Fruit fly (Drosophila melanogaster) whole organism, adult: ENCODE measurements around the gene temp.

Experiments used
- CG11617 ChIP-seq: fragments of 200-800 bp; sonication (Bioruptor generic); optimal IDR thresholded peaks from 2 replicates; lab custom pipeline; 2017; ENCODE audit warnings: mild to moderate bottlenecking, missing biosample characterization, missing genetic modification reagents, missing genetic modification characterization
- CG12768 ChIP-seq: fragments of 200-800 bp; sonication (Bioruptor generic); optimal IDR thresholded peaks from 2 replicates; lab custom pipeline; 2017; ENCODE audit warnings: missing biosample characterization, missing genetic modification characterization, mild to moderate bottlenecking, moderate library complexity, missing genetic modification reagents
- CG14711 ChIP-seq: fragments of 200-800 bp; sonication (Bioruptor generic); optimal IDR thresholded peaks from 2 replicates; lab custom pipeline; 2018; ENCODE audit warnings: missing biosample characterization, mild to moderate bottlenecking, missing genetic modification characterization, moderate library complexity
- CG1620 ChIP-seq: fragments of 200-800 bp; sonication (Bioruptor generic); optimal IDR thresholded peaks from 2 replicates; lab custom pipeline; 2016; ENCODE audit warnings: missing biosample characterization, missing genetic modification characterization
- CG33017 ChIP-seq: fragments of 200-800 bp; sonication (Bioruptor generic); optimal IDR thresholded peaks from 2 replicates; lab custom pipeline; 2018; ENCODE audit warnings: missing biosample characterization, mild to moderate bottlenecking, missing genetic modification characterization, moderate library complexity
- CG5204 ChIP-seq: fragments of 200-800 bp; sonication (Bioruptor generic); optimal IDR thresholded peaks from 2 replicates; lab custom pipeline; 2016; ENCODE audit warnings: missing biosample characterization, missing genetic modification characterization
- CG7045 ChIP-seq: fragments of 200-800 bp; sonication (Bioruptor generic); optimal IDR thresholded peaks from 2 replicates; lab custom pipeline; 2017; ENCODE audit warnings: missing biosample characterization, mild to moderate bottlenecking, missing genetic modification characterization
- CG7101 ChIP-seq: fragments of 200-800 bp; sonication (Bioruptor generic); optimal IDR thresholded peaks from 2 replicates; lab custom pipeline; 2018; ENCODE audit warnings: missing biosample characterization, mild to moderate bottlenecking, missing genetic modification characterization, moderate library complexity
- Clk ChIP-seq: fragments of 200-800 bp; sonication (Bioruptor generic); optimal IDR thresholded peaks from 2 replicates; lab custom pipeline; 2017; ENCODE audit warnings: missing biosample characterization, missing genetic modification characterization
- Crg-1 ChIP-seq: fragments of 200-800 bp; sonication (Bioruptor generic); optimal IDR thresholded peaks from 2 replicates; lab custom pipeline; 2016; ENCODE audit warnings: missing biosample characterization, missing genetic modification characterization
- Hr96 ChIP-seq: fragments of 200-800 bp; sonication (Bioruptor generic); optimal IDR thresholded peaks from 2 replicates; lab custom pipeline; 2016; ENCODE audit warnings: missing biosample characterization, missing genetic modification characterization
- Mnt ChIP-seq: fragments of 200-800 bp; sonication (Bioruptor generic); optimal IDR thresholded peaks from 2 replicates; lab custom pipeline; 2016; ENCODE audit warnings: missing biosample characterization, mild to moderate bottlenecking, missing genetic modification characterization
- bab1 ChIP-seq: fragments of 200-800 bp; sonication (Bioruptor generic); optimal IDR thresholded peaks from 3 replicates; lab custom pipeline; 2019; ENCODE audit warnings: missing biosample characterization, mild to moderate bottlenecking, missing genetic modification characterization, moderate library complexity
- cic ChIP-seq: fragments of 200-800 bp; sonication (Bioruptor generic); optimal IDR thresholded peaks from 2 replicates; lab custom pipeline; 2017; ENCODE audit warnings: missing biosample characterization, mild to moderate bottlenecking, missing genetic modification characterization, moderate library complexity
- cnc ChIP-seq, 2 experiments: fragments of >200 bp; optimal IDR thresholded peaks; 2 replicates each; lab custom pipeline; 2017
- kay ChIP-seq: fragments of 200-800 bp; sonication (Bioruptor generic); peaks from one replicate; lab custom pipeline; 2016; ENCODE audit warnings: missing biosample characterization, missing genetic modification characterization, borderline replicate concordance
- ovo ChIP-seq: fragments of 200-800 bp; sonication (Bioruptor generic); optimal IDR thresholded peaks from 2 replicates; lab custom pipeline; 2016; ENCODE audit warnings: missing biosample characterization, missing genetic modification characterization
- pad ChIP-seq: fragments of 200-800 bp; sonication (Bioruptor generic); optimal IDR thresholded peaks from 3 replicates; lab custom pipeline; 2017; ENCODE audit warnings: missing biosample characterization, missing genetic modification characterization, mild to moderate bottlenecking, moderate library complexity, missing genetic modification reagents
- tj ChIP-seq: fragments of 200-800 bp; sonication (Bioruptor generic); optimal IDR thresholded peaks from 3 replicates; lab custom pipeline; 2017; ENCODE audit warnings: missing biosample characterization, mild to moderate bottlenecking, missing genetic modification characterization, moderate library complexity
- toe ChIP-seq: fragments of 200-800 bp; sonication (Bioruptor generic); optimal IDR thresholded peaks from 2 replicates; lab custom pipeline; 2016; ENCODE audit warnings: missing biosample characterization, missing genetic modification characterization

The temp gene

DNA sequence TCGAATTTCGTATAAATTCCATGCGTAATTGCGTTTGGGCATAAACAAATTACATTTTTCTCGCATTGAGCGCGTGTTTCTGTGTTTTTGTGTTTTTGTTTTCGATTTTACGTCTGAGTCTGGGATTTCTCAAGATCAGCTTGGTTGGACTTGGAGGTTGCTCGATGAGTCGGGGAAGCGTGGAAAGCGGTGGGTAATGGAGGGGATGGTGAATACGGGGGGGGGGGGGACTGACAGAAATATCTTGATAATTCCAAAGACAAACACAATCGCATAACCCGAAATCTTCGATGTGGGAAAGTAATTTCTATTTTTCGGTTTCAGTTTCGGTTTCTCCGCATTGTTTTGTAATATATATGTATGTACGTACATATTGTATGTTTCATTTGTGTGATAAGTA, 43.0 kb upstream of the temp start:
- no peak for TF ChIP-seq cnc (optimal IDR thresholded peaks at IDR 0.05; lab: Kevin White, UChicago)

DNA sequence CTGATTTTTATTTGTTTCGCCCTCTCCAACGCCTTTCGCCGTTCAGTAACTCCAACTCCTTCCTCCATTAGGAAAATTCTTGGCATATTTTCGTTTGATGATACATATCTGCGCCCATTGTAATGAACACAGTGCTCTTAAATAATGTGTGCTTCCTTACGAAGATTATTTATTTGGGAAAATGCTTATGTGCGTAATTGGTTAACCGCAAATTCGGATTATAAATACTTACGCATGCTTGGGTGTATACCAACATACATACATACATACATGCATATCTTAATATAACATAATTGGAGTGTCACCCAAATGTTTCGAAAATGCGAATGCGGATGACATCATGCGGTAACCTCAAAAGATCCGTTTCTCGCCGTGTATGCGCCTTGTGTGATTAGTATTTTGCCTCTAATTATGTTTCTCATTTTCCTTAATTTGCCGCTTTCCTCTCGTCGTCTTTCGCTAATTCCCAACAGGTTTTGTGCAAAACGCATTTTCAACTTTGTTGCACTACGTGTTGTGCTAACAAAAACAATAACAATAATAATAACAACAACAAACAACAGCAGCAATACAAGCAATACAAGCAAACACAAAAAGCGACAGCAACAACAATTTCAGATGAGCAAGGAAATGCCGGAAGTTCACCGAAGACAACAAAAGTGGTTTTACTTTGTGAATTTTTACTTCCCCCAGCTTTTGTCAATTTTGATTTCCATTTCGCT, 42.4 kb upstream of the temp start:
- TF ChIP-seq pad (GFP tag; lab: Kevin White, UChicago) (no peak), CG14711 (no peak), CG7045 (GFP tag; lab: Kevin White, UChicago) (no peak), tj (GFP tag; lab: Kevin White, UChicago) (no peak), CG7101 (tag; lab: Kevin White, UChicago) (no peak), toe (GFP tag; lab: Kevin White, UChicago) (no peak), Crg-1 (GFP tag; lab: Kevin White, UChicago) (no peak), CG12768 (GFP tag; lab: Kevin White, UChicago) (no peak), CG11617 (GFP tag; lab: Kevin White, UChicago) (no peak), Hr96 (no peak), ovo (GFP tag; lab: Kevin White, UChicago) (no peak), CG5204 (GFP tag; lab: Kevin White, UChicago) (no peak), bab1 (GFP tag; lab: Kevin White, UChicago) (no peak), CG33017 (tag; lab: Kevin White, UChicago) (no peak), cic (no peak), CG1620 (GFP tag; lab: Kevin White, UChicago) (no peak), Mnt (GFP tag; lab: Kevin White, UChicago) (no peak), cnc (optimal IDR thresholded peaks at IDR 0.05; lab: Kevin White, UChicago) (no peak), kay (GFP tag; lab: Kevin White, UChicago) (no peak), Clk (no peak)

dm6 chrX:2303771-2304513, 41.6 kb upstream of the temp start:
- peak; percentile 21 for TF ChIP-seq toe (GFP tag; lab: Kevin White, UChicago)
- peak; percentile 70 for TF ChIP-seq tj (GFP tag; lab: Kevin White, UChicago)
- peak; percentile 43 for TF ChIP-seq ovo (GFP tag; lab: Kevin White, UChicago)
- no peak for TF ChIP-seq cnc (optimal IDR thresholded peaks at IDR 0.05; lab: Kevin White, UChicago)
- TF ChIP-seq Mnt (GFP tag; lab: Kevin White, UChicago), result peak; percentile 97
- TF ChIP-seq CG11617 (GFP tag; lab: Kevin White, UChicago), result peak; percentile 85
- peak; percentile 37 for TF ChIP-seq CG1620 (GFP tag; lab: Kevin White, UChicago)
- peak; percentile 89 for TF ChIP-seq bab1 (GFP tag; lab: Kevin White, UChicago)
- TF ChIP-seq CG12768 (GFP tag; lab: Kevin White, UChicago), result peak; percentile 66
- TF ChIP-seq Clk, result peak; percentile 18
- no peak for TF ChIP-seq kay (GFP tag; lab: Kevin White, UChicago)
- TF ChIP-seq cic, result peak; percentile 75
- peak; percentile 96 for TF ChIP-seq pad (GFP tag; lab: Kevin White, UChicago)
- TF ChIP-seq CG14711, result peak; percentile 76
- TF ChIP-seq CG7101 (tag; lab: Kevin White, UChicago), result peak; percentile 86
- peak; percentile 71 for TF ChIP-seq CG5204 (GFP tag; lab: Kevin White, UChicago)
- peak; percentile 22 for TF ChIP-seq Crg-1 (GFP tag; lab: Kevin White, UChicago)
- peak; percentile 91 for TF ChIP-seq Hr96
- peak; percentile 80 for TF ChIP-seq CG33017 (tag; lab: Kevin White, UChicago)
- peak; percentile 48 for TF ChIP-seq CG7045 (GFP tag; lab: Kevin White, UChicago)

DNA sequence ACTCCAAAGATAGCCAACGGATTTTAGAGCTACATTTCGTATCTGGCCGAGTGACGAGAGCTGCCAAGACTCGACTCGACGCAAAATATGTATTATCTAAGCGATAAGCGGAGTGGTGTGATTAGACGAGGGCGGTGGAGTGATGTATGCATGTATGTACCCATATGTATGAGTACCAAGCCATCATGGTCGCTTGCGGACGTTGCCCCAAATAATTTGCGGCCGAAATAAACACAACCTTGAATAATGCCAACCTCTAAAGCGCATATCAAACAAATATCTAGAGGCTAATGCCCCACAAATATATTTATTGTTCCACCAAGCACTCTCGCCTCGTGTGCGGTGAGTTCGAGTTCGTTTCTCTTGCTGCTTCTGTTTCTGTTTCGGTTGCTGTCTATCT, 40.6 kb upstream of the temp start:
- TF ChIP-seq cnc (optimal IDR thresholded peaks at IDR 0.05; lab: Kevin White, UChicago) (no peak), CG33017 (tag; lab: Kevin White, UChicago) (no peak), pad (GFP tag; lab: Kevin White, UChicago) (no peak), CG7045 (GFP tag; lab: Kevin White, UChicago) (no peak), Mnt (GFP tag; lab: Kevin White, UChicago) (no peak), CG1620 (GFP tag; lab: Kevin White, UChicago) (no peak), toe (GFP tag; lab: Kevin White, UChicago) (no peak), CG5204 (GFP tag; lab: Kevin White, UChicago) (no peak), Hr96 (no peak), Clk (no peak), CG11617 (GFP tag; lab: Kevin White, UChicago) (no peak), tj (GFP tag; lab: Kevin White, UChicago) (no peak), CG14711 (no peak), bab1 (GFP tag; lab: Kevin White, UChicago) (no peak), Crg-1 (GFP tag; lab: Kevin White, UChicago) (no peak), CG12768 (GFP tag; lab: Kevin White, UChicago) (no peak), cic (no peak), CG7101 (tag; lab: Kevin White, UChicago) (no peak), kay (GFP tag; lab: Kevin White, UChicago) (no peak)
